Fruit fly (Drosophila melanogaster) whole organism, pupa: Measurements from ENCODE around the gene CG4757.

Experiments
- CG10348 ChIP-seq: fragments of 200-800 bp; sonication (Bioruptor generic); IDR thresholded peaks from 2 replicates; pipeline ENCODE4 v1.3.6; 2022; ENCODE audit warnings: missing biosample characterization, missing genetic modification characterization
- CG14655 ChIP-seq: fragments of 200-800 bp; sonication (Bioruptor generic); optimal IDR thresholded peaks from 3 replicates; lab custom pipeline; 2017; ENCODE audit warnings: mild to moderate bottlenecking, missing biosample characterization, missing genetic modification reagents, missing genetic modification characterization
- CG15710 ChIP-seq: fragments of 200-800 bp; sonication (Bioruptor generic); optimal IDR thresholded peaks from 2 replicates; lab custom pipeline; 2018; ENCODE audit warnings: missing biosample characterization, mild to moderate bottlenecking, missing genetic modification characterization, moderate library complexity
- CG32121 ChIP-seq: fragments of 200-800 bp; sonication (Bioruptor generic); IDR thresholded peaks from 2 replicates; pipeline ENCODE4 v1.3.6; 2022; ENCODE audit warnings: missing biosample characterization, missing genetic modification characterization
- CG9948 ChIP-seq: fragments of 200-800 bp; sonication (Bioruptor generic); optimal IDR thresholded peaks from 2 replicates; lab custom pipeline; 2018; ENCODE audit warnings: missing biosample characterization, mild to moderate bottlenecking, missing genetic modification characterization, moderate library complexity
- EcR ChIP-seq: fragments of 200-800 bp; sonication (Bioruptor generic); optimal IDR thresholded peaks from 3 replicates; lab custom pipeline; 2019; ENCODE audit warnings: missing biosample characterization, missing genetic modification characterization, mild to moderate bottlenecking, moderate library complexity, missing genetic modification reagents
- Snoo ChIP-seq: fragments of 200-800 bp; sonication (Bioruptor generic); optimal IDR thresholded peaks from 3 replicates; lab custom pipeline; 2017; ENCODE audit warnings: missing biosample characterization, mild to moderate bottlenecking, missing genetic modification characterization, inconsistent platforms
- fd96Ca ChIP-seq: fragments of 200-800 bp; sonication (Bioruptor generic); IDR thresholded peaks from 3 replicates; pipeline ENCODE4 v1.3.6; 2022; ENCODE audit warnings: missing biosample characterization, missing genetic modification characterization
- rn ChIP-seq: fragments of 200-800 bp; sonication (Bioruptor generic); IDR thresholded peaks from 2 replicates; pipeline ENCODE4 v1.3.6; 2022; ENCODE audit warnings: missing biosample characterization, missing genetic modification characterization

DNA sequence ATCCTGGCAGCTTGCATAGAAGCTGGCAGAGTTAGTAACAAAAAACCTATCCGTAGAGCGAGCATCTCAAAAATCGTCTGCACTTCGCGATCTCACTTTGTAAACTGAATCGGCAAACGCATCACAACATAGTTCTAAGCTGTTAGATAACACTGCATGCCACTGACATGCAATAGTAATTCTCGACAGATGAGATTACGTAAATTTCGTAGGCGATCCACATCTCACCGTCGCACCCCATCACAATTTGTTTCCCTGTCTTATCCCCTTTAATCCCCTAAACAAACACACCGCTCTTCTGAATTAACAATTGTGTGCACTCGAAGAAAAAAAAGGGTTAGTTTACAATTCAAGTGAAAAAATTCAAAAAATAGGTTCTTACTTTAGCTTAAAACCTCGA, 9.1 kb downstream of the CG4757 start, which contains the start of gene Ugt35B1:
- TF ChIP-seq CG32121 (GFP tag; lab: Robert Waterston, UW) (no peak), Snoo (tag; lab: Kevin White, UChicago) (no peak), rn (GFP tag; lab: Robert Waterston, UW) (no peak), CG15710 (tag; lab: Kevin White, UChicago) (no peak), CG10348 (no peak), CG14655 (GFP tag; lab: Kevin White, UChicago) (no peak), EcR (GFP tag; lab: Kevin White, UChicago) (no peak), CG9948 (tag; lab: Kevin White, UChicago) (no peak), fd96Ca (GFP tag; lab: Robert Waterston, UW) (no peak)
